Fruit fly (Drosophila melanogaster) whole organism, adult: Measurements from ENCODE around the gene mRpS18B.

Experiments used
- CG11617 ChIP-seq: fragments of 200-800 bp; sonication (Bioruptor generic); optimal IDR thresholded peaks from 2 replicates; lab custom pipeline; 2017; ENCODE audit warnings: mild to moderate bottlenecking, missing biosample characterization, missing genetic modification reagents, missing genetic modification characterization
- CG33017 ChIP-seq: fragments of 200-800 bp; sonication (Bioruptor generic); optimal IDR thresholded peaks from 2 replicates; lab custom pipeline; 2018; ENCODE audit warnings: missing biosample characterization, mild to moderate bottlenecking, missing genetic modification characterization, moderate library complexity
- cnc ChIP-seq, 2 experiments: fragments of >200 bp; optimal IDR thresholded peaks; 2 replicates each; lab custom pipeline; 2017
- ovo ChIP-seq: fragments of 200-800 bp; sonication (Bioruptor generic); optimal IDR thresholded peaks from 2 replicates; lab custom pipeline; 2016; ENCODE audit warnings: missing biosample characterization, missing genetic modification characterization
- toe ChIP-seq: fragments of 200-800 bp; sonication (Bioruptor generic); optimal IDR thresholded peaks from 2 replicates; lab custom pipeline; 2016; ENCODE audit warnings: missing biosample characterization, missing genetic modification characterization

DNA sequence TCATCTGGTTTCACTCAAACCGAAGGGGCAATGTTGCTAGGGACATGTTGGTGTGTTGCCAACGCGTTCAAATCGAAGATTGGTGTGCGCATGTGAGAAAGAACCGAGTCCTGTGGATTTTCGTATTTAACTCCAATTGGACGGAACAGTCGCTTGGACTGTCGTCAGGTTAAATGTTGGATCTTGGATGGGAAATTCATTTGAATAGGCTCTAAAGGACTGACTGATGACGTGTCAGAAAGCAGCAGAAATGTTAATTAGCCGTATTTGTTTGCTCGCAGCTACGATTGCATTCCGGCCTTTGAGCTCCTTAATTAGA is 24.1 kb upstream of the mRpS18B start:
- TF ChIP-seq cnc (optimal IDR thresholded peaks at IDR 0.05; lab: Kevin White, UChicago) (no peak), CG11617 (GFP tag; lab: Kevin White, UChicago) (no peak), CG33017 (tag; lab: Kevin White, UChicago) (no peak), toe (GFP tag; lab: Kevin White, UChicago) (no peak), ovo (GFP tag; lab: Kevin White, UChicago) (no peak)
